Fruit fly (Drosophila melanogaster): ENCODE results near the gene CG6125.

The CG6125 gene

dm6 chr3R:15408131-15408731 lies 1.4 kb upstream of the CG6125 start, which contains the start of gene Atx2 (continued):
- TF ChIP-seq hb (GFP tag; IDR thresholded peaks at IDR 0.05; ENCODE audit: partially characterized antibody) = peak; percentile 95
- TF ChIP-seq Deaf1 (tag; optimal IDR thresholded peaks at IDR 0.05) = peak; percentile 55
- no peak for TF ChIP-seq toy (GFP tag; IDR thresholded peaks at IDR 0.05)
- peak; percentile 66 for TF ChIP-seq slbo (GFP tag; IDR thresholded peaks at IDR 0.05)
- TF ChIP-seq Doc2 (GFP tag; IDR thresholded peaks at IDR 0.05) = no peak
- no peak for TF ChIP-seq az2 (GFP tag; optimal IDR thresholded peaks at IDR 0.05)
- TF ChIP-seq CG13624 (GFP tag; optimal IDR thresholded peaks at IDR 0.05) = peak; percentile 86
- no peak for TF ChIP-seq zf30C (GFP tag; optimal IDR thresholded peaks at IDR 0.05)
- peak; percentile 15 for TF ChIP-seq HHEX (GFP tag; optimal IDR thresholded peaks at IDR 0.05)
- TF ChIP-seq CG8765 (GFP tag; IDR thresholded peaks at IDR 0.05) = 0 out of 2 replicates have a peak, but pooled peaks have one; percentile 30
- TF ChIP-seq pita (GFP tag; optimal IDR thresholded peaks at IDR 0.05) = no peak
- no peak for TF ChIP-seq lola (GFP tag; optimal IDR thresholded peaks at IDR 0.05)
- peak; percentile 64 for TF ChIP-seq gro (GFP tag; optimal IDR thresholded peaks at IDR 0.05)
- TF ChIP-seq inv (GFP tag; IDR thresholded peaks at IDR 0.05; ENCODE audit: partially characterized antibody) = peak; percentile 95
- TF ChIP-seq CG15514 (GFP tag; optimal IDR thresholded peaks at IDR 0.05) = peak; percentile 46
- peak; percentile 43 for TF ChIP-seq fd64A (GFP tag; optimal IDR thresholded peaks at IDR 0.05)
- TF ChIP-seq seq (GFP tag; IDR thresholded peaks at IDR 0.05) = peak; percentile 45; the same call in 1 of the 2 replicates
- TF ChIP-seq CG33213 (GFP tag; optimal IDR thresholded peaks at IDR 0.05) = peak; percentile 26
- peak; percentile 83 for TF ChIP-seq Doc3 (GFP tag; IDR thresholded peaks at IDR 0.05; ENCODE audit: partially characterized antibody)
- no peak for TF ChIP-seq Oaz (GFP tag; IDR thresholded peaks at IDR 0.05)
- TF ChIP-seq ftz-f1 (GFP tag; optimal IDR thresholded peaks at IDR 0.05) = peak; percentile 81
- no peak for TF ChIP-seq CG17568 (GFP tag; optimal IDR thresholded peaks at IDR 0.05)
- no peak for TF ChIP-seq oc (tag; optimal IDR thresholded peaks at IDR 0.05)
- TF ChIP-seq Aef1 (GFP tag; IDR thresholded peaks at IDR 0.05) = peak; percentile 24; the same call in 1 of the 3 replicates
- no peak for TF ChIP-seq run (tag; optimal IDR thresholded peaks at IDR 0.05)
- no peak for TF ChIP-seq CG6654 (GFP tag; optimal IDR thresholded peaks at IDR 0.05)
- no peak for TF ChIP-seq yki (optimal IDR thresholded peaks at IDR 0.05)
- TF ChIP-seq Xrp1 (GFP tag; IDR thresholded peaks at IDR 0.05) = peak; percentile 38
- TF ChIP-seq CrebB (tag; optimal IDR thresholded peaks at IDR 0.05) = peak; percentile 30
- TF ChIP-seq Chrac-16 (GFP tag; optimal IDR thresholded peaks at IDR 0.05) = no peak
- TF ChIP-seq CG3163 (GFP tag; optimal IDR thresholded peaks at IDR 0.05) = peak; percentile 58
- TF ChIP-seq Poxn (GFP tag; IDR thresholded peaks at IDR 0.05) = no peak
- TF ChIP-seq CG12391 (tag; optimal IDR thresholded peaks at IDR 0.05) = peak; percentile 34
- no peak for TF ChIP-seq sens-2 (GFP tag; IDR thresholded peaks at IDR 0.05)
- no peak for TF ChIP-seq CG1024 (GFP tag; IDR thresholded peaks at IDR 0.05)
- TF ChIP-seq rib (GFP tag; IDR thresholded peaks at IDR 0.05) = no peak
- peak; percentile 98 for TF ChIP-seq E2f2 (GFP tag; IDR thresholded peaks at IDR 0.05)
- peak; percentile 97 for TF ChIP-seq CG2116 (GFP tag; optimal IDR thresholded peaks at IDR 0.05)
- peak; percentile 37 for TF ChIP-seq Max (GFP tag; optimal IDR thresholded peaks at IDR 0.05)
- TF ChIP-seq chinmo (GFP tag; IDR thresholded peaks at IDR 0.05; ENCODE audit: partially characterized antibody) = peak; percentile 95
- TF ChIP-seq CG13296 (GFP tag; optimal IDR thresholded peaks at IDR 0.05) = peak; percentile 59
- TF ChIP-seq CG10959 (GFP tag; IDR thresholded peaks at IDR 0.05) = no peak
- no peak for TF ChIP-seq unpg (GFP tag; optimal IDR thresholded peaks at IDR 0.05)
- peak; percentile 56 for TF ChIP-seq trem (tag; optimal IDR thresholded peaks at IDR 0.05)
- TF ChIP-seq CG11696 (GFP tag; IDR thresholded peaks at IDR 0.05) = no peak
- peak; percentile 95 for TF ChIP-seq tna (GFP tag; IDR thresholded peaks at IDR 0.05; ENCODE audit: partially characterized antibody)
- TF ChIP-seq CG11247 (GFP tag; IDR thresholded peaks at IDR 0.05) = 0 out of 2 replicates have a peak, but pooled peaks have one; percentile 14
- no peak for TF ChIP-seq sim (GFP tag; IDR thresholded peaks at IDR 0.05)
- peak; percentile 93 for TF ChIP-seq bbx (GFP tag; IDR thresholded peaks at IDR 0.05; ENCODE audit: partially characterized antibody)
- TF ChIP-seq CG12769 (tag; optimal IDR thresholded peaks at IDR 0.05) = no peak

Measured in whole organism, embryonic.